Worm (Caenorhabditis elegans) whole organism, late embryonic: ENCODE data around the gene C54D10.4.

Source experiments
- C08G9.2 ChIP-seq: sonication (generic microtip); optimal IDR thresholded peaks from 2 replicates; lab custom pipeline; 2016; ENCODE audit warnings: mild to moderate bottlenecking, missing genetic modification characterization, moderate library complexity, missing compliant biosample characterization
- C38D4.7 ChIP-seq: fragments of 200-800 bp; sonication (Bioruptor generic); optimal IDR thresholded peaks from 2 replicates; lab custom pipeline; 2018; ENCODE audit warnings: mild to moderate bottlenecking, missing genetic modification characterization, moderate library complexity, missing compliant biosample characterization
- F13H6.1 ChIP-seq: sonication (generic microtip); optimal IDR thresholded peaks from 2 replicates; lab custom pipeline; 2016; ENCODE audit warnings: missing genetic modification characterization, missing compliant biosample characterization
- T23F11.4 ChIP-seq: fragments of 200-800 bp; sonication (Bioruptor generic); optimal IDR thresholded peaks from 2 replicates; lab custom pipeline; 2018; ENCODE audit warnings: mild to moderate bottlenecking, missing genetic modification characterization, missing compliant biosample characterization
- ahr-1 ChIP-seq: sonication (generic microtip); optimal IDR thresholded peaks from 2 replicates; lab custom pipeline; 2016; ENCODE audit warnings: missing genetic modification characterization, missing compliant biosample characterization
- ceh-19 ChIP-seq: fragments of 200-800 bp; sonication (Bioruptor generic); optimal IDR thresholded peaks from 2 replicates; lab custom pipeline; 2018; ENCODE audit warnings: mild to moderate bottlenecking, missing genetic modification characterization, missing compliant biosample characterization
- ceh-2 ChIP-seq: sonication (generic microtip); optimal IDR thresholded peaks from 2 replicates; lab custom pipeline; 2016; ENCODE audit warnings: missing genotype, missing genetic modification characterization, missing compliant biosample characterization
- ceh-24 ChIP-seq: sonication (generic microtip); optimal IDR thresholded peaks from 2 replicates; lab custom pipeline; 2016; ENCODE audit warnings: mild to moderate bottlenecking, missing genetic modification characterization, missing compliant biosample characterization
- ceh-30 ChIP-seq: fragments of 150-350 bp; optimal IDR thresholded peaks from 2 replicates; lab custom pipeline; 2014; ENCODE audit warnings: missing biosample characterization, missing genetic modification characterization
- ceh-34 ChIP-seq: sonication (generic microtip); optimal IDR thresholded peaks from 2 replicates; lab custom pipeline; 2016; ENCODE audit warnings: mild to moderate bottlenecking, missing genetic modification characterization, missing compliant biosample characterization
- ceh-45 ChIP-seq: fragments of 200-800 bp; sonication (Bioruptor generic); IDR thresholded peaks from 2 replicates; pipeline ENCODE4 v1.3.6; 2022; ENCODE audit warnings: missing genetic modification reagents, missing genetic modification characterization, missing compliant biosample characterization
- che-1 ChIP-seq: sonication (generic microtip); optimal IDR thresholded peaks from 2 replicates; lab custom pipeline; 2016; ENCODE audit warnings: mild to moderate bottlenecking, missing genetic modification characterization, missing compliant biosample characterization
- dmd-4 ChIP-seq: sonication (generic microtip); optimal IDR thresholded peaks from 2 replicates; lab custom pipeline; 2016; ENCODE audit warnings: borderline replicate concordance, missing genetic modification characterization, missing compliant biosample characterization
- dve-1 ChIP-seq: sonication (generic microtip); optimal IDR thresholded peaks from 2 replicates; lab custom pipeline; 2017; ENCODE audit warnings: antibody characterized with exemption, mild to moderate bottlenecking, missing genetic modification characterization, missing compliant biosample characterization
- elt-2 ChIP-seq: sonication (generic microtip); optimal IDR thresholded peaks from 2 replicates; lab custom pipeline; 2016; ENCODE audit warnings: missing genetic modification reagents, missing genetic modification characterization, missing compliant biosample characterization
- elt-4 ChIP-seq: sonication (generic microtip); optimal IDR thresholded peaks from 2 replicates; lab custom pipeline; 2016; ENCODE audit warnings: missing genetic modification characterization, missing compliant biosample characterization
- gmeb-2 ChIP-seq: sonication (generic microtip); optimal IDR thresholded peaks from 2 replicates; lab custom pipeline; 2016; ENCODE audit warnings: missing genetic modification characterization, inconsistent platforms, missing compliant biosample characterization
- hlh-13 ChIP-seq: fragments of 200-800 bp; sonication (Bioruptor generic); optimal IDR thresholded peaks from 2 replicates; lab custom pipeline; 2018; ENCODE audit warnings: mild to moderate bottlenecking, missing genetic modification characterization, missing compliant biosample characterization
- hlh-6 ChIP-seq: sonication (generic microtip); optimal IDR thresholded peaks from 2 replicates; lab custom pipeline; 2016; ENCODE audit warnings: missing genotype, missing genetic modification characterization, missing compliant biosample characterization
- hlh-8 ChIP-seq: sonication (generic microtip); optimal IDR thresholded peaks from 2 replicates; lab custom pipeline; 2016; ENCODE audit warnings: missing genotype, missing genetic modification characterization, missing compliant biosample characterization
- madf-2 ChIP-seq: sonication (generic microtip); optimal IDR thresholded peaks from 2 replicates; lab custom pipeline; 2017; ENCODE audit warnings: missing genetic modification characterization, missing compliant biosample characterization
- nfya-1 ChIP-seq: sonication (generic microtip); optimal IDR thresholded peaks from 2 replicates; lab custom pipeline; 2017; ENCODE audit warnings: missing genetic modification characterization, mild to moderate bottlenecking, missing compliant biosample characterization, antibody characterized with exemption, moderate library complexity
- nhr-11 ChIP-seq: fragments of 150-350 bp; optimal IDR thresholded peaks from 2 replicates; lab custom pipeline; 2014; ENCODE audit warnings: missing biosample characterization, missing genetic modification characterization
- npax-4 ChIP-seq: sonication (generic microtip); optimal IDR thresholded peaks from 2 replicates; lab custom pipeline; 2016; ENCODE audit warnings: missing genetic modification characterization, missing compliant biosample characterization
- pag-3 ChIP-seq: sonication (generic microtip); optimal IDR thresholded peaks from 2 replicates; lab custom pipeline; 2016; ENCODE audit warnings: missing compliant biosample characterization, missing genetic modification characterization, borderline replicate concordance
- pax-1 ChIP-seq: fragments of 150-350 bp; optimal IDR thresholded peaks from 2 replicates; lab custom pipeline; 2014; ENCODE audit warnings: missing biosample characterization, missing genetic modification characterization
- pha-2 ChIP-seq: sonication (generic microtip); optimal IDR thresholded peaks from 2 replicates; lab custom pipeline; 2017; ENCODE audit warnings: mild to moderate bottlenecking, missing genetic modification characterization, missing compliant biosample characterization
- pha-4 ChIP-seq: fragments of 150-350 bp; optimal IDR thresholded peaks from 2 replicates; lab custom pipeline; 2018; ENCODE audit warnings: missing biosample characterization, missing genetic modification reagents, missing genetic modification characterization
- pros-1 ChIP-seq: fragments of 150-350 bp; optimal IDR thresholded peaks from 2 replicates; lab custom pipeline; 2014; ENCODE audit warnings: missing biosample characterization, missing genetic modification reagents, missing genetic modification characterization
- ref-2 ChIP-seq: sonication (generic microtip); optimal IDR thresholded peaks from 2 replicates; lab custom pipeline; 2016; ENCODE audit warnings: missing genetic modification characterization, missing compliant biosample characterization
- sdc-2 ChIP-seq: sonication (generic microtip); optimal IDR thresholded peaks from 2 replicates; lab custom pipeline; 2016; ENCODE audit warnings: missing genotype, missing genetic modification characterization, missing compliant biosample characterization
- syd-9 ChIP-seq: sonication (generic microtip); optimal IDR thresholded peaks from 2 replicates; lab custom pipeline; 2016; ENCODE audit warnings: mild to moderate bottlenecking, missing genetic modification characterization, moderate library complexity, missing compliant biosample characterization
- tbx-7 ChIP-seq: sonication (generic microtip); optimal IDR thresholded peaks from 2 replicates; lab custom pipeline; 2016; ENCODE audit warnings: missing genotype, missing genetic modification characterization, missing compliant biosample characterization
- unc-3 ChIP-seq, 2 experiments: fragments of 200-800 bp in 1 of 2; sonication (Bioruptor generic) in 1 of 2; sonication (generic microtip) in 1 of 2; conservative IDR thresholded peaks in 1 of 2; optimal IDR thresholded peaks in 1 of 2; 2 replicates each; pipeline versions ENCODE4 v1.3.6 to Lab custom; 2016 to 2022; ENCODE audit warnings: missing compliant biosample characterization in 2 of 2, missing genetic modification characterization in 2 of 2, missing genetic modification reagents in 1 of 2
- unc-42 ChIP-seq: sonication (generic microtip); optimal IDR thresholded peaks from 2 replicates; lab custom pipeline; 2016; ENCODE audit warnings: missing genotype, missing genetic modification characterization, missing compliant biosample characterization
- unc-55 ChIP-seq: sonication (generic microtip); optimal IDR thresholded peaks from 2 replicates; lab custom pipeline; 2017; ENCODE audit warnings: missing biosample characterization, missing genetic modification reagents, missing genetic modification characterization
- zip-5 ChIP-seq: sonication (generic microtip); optimal IDR thresholded peaks from 2 replicates; lab custom pipeline; 2016; ENCODE audit warnings: missing genetic modification characterization, missing compliant biosample characterization

C54D10.4 gene

DNA sequence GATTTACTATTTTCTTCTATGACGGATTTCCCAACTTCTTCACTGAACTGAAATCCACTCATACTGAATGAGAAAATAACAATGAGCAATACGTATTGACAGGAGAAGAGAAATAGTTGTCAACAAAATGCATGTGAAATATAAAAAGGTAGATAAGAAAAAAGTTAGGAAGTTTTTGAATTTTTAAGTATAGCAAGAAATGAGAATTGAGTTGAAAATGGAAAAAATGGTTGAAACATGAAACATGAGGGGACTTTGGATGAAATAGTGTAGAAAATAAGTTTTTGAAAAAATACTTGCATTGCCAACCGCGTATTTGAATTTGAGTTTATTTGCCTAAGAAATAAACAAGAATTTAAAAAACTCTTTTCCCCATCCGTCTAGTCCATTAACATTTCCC, 26.2 kb upstream of the C54D10.4 start, which contains the start of the genes pals-38 and C54D10.9:
pals-38 (minus strand) TSS at position 101 of the 400 bp plus-strand sequence.
C54D10.9 (plus strand) TSS at position 259 of the 400 bp plus-strand sequence.
- TF ChIP-seq sdc-2 (tag; lab: Kevin White, UChicago): no peak
- no peak for TF ChIP-seq tbx-7 (tag; lab: Kevin White, UChicago)
- TF ChIP-seq T23F11.4 (GFP tag; lab: Kevin White, UChicago): no peak
- no peak for TF ChIP-seq C08G9.2 (tag; lab: Kevin White, UChicago)
- TF ChIP-seq hlh-13 (GFP tag; lab: Kevin White, UChicago): no peak
- TF ChIP-seq unc-3 (GFP tag; conservative IDR thresholded peaks at IDR 0.05; lab: Robert Waterston, UW): no peak
- no peak for TF ChIP-seq unc-3 (tag; optimal IDR thresholded peaks at IDR 0.05; lab: Kevin White, UChicago)
- TF ChIP-seq ref-2 (tag; lab: Kevin White, UChicago): no peak
- TF ChIP-seq npax-4 (tag; lab: Kevin White, UChicago): no peak
- no peak for TF ChIP-seq nfya-1 (tag; lab: Kevin White, UChicago)
- TF ChIP-seq dmd-4: no peak
- no peak for TF ChIP-seq ceh-34 (tag; lab: Kevin White, UChicago)

DNA sequence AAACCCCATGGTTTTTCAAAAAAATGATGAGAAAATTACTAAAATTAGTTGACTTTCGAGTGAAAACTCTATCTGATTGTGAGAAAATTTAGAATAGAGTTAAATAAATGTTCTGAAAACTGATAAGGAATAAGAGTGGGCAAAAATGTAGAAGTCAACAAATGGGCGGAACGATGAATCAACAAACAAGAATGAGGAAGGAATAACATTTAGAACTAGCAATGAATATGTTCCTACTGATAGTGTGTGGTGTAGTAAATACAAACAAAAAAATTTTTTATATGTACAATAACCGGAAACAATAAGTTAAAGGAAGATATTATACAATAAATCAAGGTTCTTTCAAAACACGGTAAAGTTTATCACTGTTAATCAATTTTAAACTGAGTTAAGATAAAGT, 23.0 kb upstream of the C54D10.4 start, which contains the start of gene pals-39:
pals-39 (minus strand) TSS at position 101 of the 400 bp plus-strand sequence.
- no peak for TF ChIP-seq elt-4
- no peak for TF ChIP-seq ahr-1 (tag; lab: Kevin White, UChicago)
- no peak for TF ChIP-seq hlh-6 (tag; lab: Kevin White, UChicago)
- no peak for TF ChIP-seq gmeb-2 (tag; lab: Kevin White, UChicago)
- TF ChIP-seq ceh-2 (tag; lab: Kevin White, UChicago): no peak
- TF ChIP-seq ceh-30 (tag; lab: Kevin White, UChicago): no peak
- no peak for TF ChIP-seq T23F11.4 (GFP tag; lab: Kevin White, UChicago)
- TF ChIP-seq ceh-45 (GFP tag; lab: Robert Waterston, UW): no peak
- no peak for TF ChIP-seq zip-5 (tag; lab: Kevin White, UChicago)
- no peak for TF ChIP-seq hlh-8 (tag; lab: Kevin White, UChicago)
- no peak for TF ChIP-seq ceh-34 (tag; lab: Kevin White, UChicago)
- TF ChIP-seq unc-42: no peak
- no peak for TF ChIP-seq unc-55 (GFP tag; lab: Kevin White, UChicago)
- no peak for TF ChIP-seq pax-1 (tag; lab: Kevin White, UChicago)
- no peak for TF ChIP-seq ceh-24 (tag; lab: Kevin White, UChicago)
- no peak for TF ChIP-seq C38D4.7 (GFP tag; lab: Kevin White, UChicago)

DNA sequence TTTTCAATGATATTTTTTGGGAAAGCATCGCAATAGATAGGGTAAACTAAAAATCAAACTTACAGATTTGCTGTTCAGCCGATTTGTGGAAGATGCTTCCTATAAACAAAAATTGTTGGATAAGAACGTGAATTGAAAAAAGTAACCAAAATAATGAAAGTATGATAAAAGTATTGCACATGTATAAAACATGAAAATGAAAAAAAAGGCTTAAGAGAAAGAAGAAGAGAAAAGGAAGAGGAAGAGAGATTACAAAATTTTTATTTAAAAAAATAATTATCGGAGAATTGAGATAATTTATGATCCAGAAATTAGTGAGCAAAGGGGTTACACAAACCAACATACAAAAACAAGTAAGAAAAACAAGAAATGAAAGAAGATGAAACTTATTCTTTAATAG, 20.7 kb upstream of the C54D10.4 start, which contains the start of gene pals-37:
pals-37 (minus strand) TSS at position 101 of the 400 bp plus-strand sequence.
- TF ChIP-seq dve-1 (tag; lab: Kevin White, UChicago): no peak
- TF ChIP-seq ceh-45 (GFP tag; lab: Robert Waterston, UW): no peak
- no peak for TF ChIP-seq che-1
- no peak for TF ChIP-seq pha-4 (tag; lab: Kevin White, UChicago)

DNA sequence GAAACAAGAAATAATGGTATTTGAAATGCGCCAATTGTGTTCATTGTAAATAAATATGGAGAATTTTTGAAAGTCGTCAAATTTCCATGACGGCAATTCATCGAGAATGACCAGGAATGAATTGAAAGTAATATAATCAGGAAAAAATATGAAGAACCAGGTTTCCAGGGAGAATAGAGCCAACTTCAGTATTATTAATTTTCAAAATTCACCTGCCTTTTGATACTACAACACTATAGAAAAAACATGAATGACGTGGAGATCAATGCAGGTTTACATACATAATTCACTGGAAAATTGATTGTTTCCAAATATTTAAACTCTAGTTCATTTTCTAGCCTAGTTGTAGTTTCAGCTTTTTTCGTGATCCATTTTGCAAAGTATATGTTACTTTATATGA, 13.0 kb upstream of the C54D10.4 start, which contains the start of gene srh-25:
srh-25 (minus strand) TSS at position 101 of the 400 bp plus-strand sequence.
- TF ChIP-seq gmeb-2 (tag; lab: Kevin White, UChicago) (no peak), pros-1 (tag; lab: Kevin White, UChicago) (no peak), syd-9 (tag; lab: Kevin White, UChicago) (no peak), nhr-11 (tag; lab: Kevin White, UChicago) (no peak), madf-2 (tag; lab: Kevin White, UChicago) (no peak), tbx-7 (tag; lab: Kevin White, UChicago) (no peak), pag-3 (tag; lab: Kevin White, UChicago) (no peak), hlh-6 (tag; lab: Kevin White, UChicago) (no peak), unc-3 (GFP tag; conservative IDR thresholded peaks at IDR 0.05; lab: Robert Waterston, UW) (no peak), unc-3 (tag; optimal IDR thresholded peaks at IDR 0.05; lab: Kevin White, UChicago) (no peak), F13H6.1 (tag; lab: Kevin White, UChicago) (no peak), unc-55 (GFP tag; lab: Kevin White, UChicago) (no peak), elt-2 (tag; lab: Kevin White, UChicago) (no peak), ceh-19 (GFP tag; lab: Kevin White, UChicago) (no peak), pha-4 (tag; lab: Kevin White, UChicago) (no peak), pha-2 (no peak)
- TF ChIP-seq, all 69 proteins: peak for 0
